Worm (Caenorhabditis elegans): ENCODE measurements around the gene F47G9.4.
"Not testable (repeated sequence)": the region's sequence is repeated elsewhere in the genome, so short reads cannot be mapped to it uniquely, and the experiment has no call there.

Gene F47G9.4

ce11 chrV:11292682-11293081 lies 28.9 kb downstream of the F47G9.4 start:
- TF ChIP-seq hif-1 (tag; optimal IDR thresholded peaks at IDR 0.05) (no peak), aly-2 (tag; optimal IDR thresholded peaks at IDR 0.05) (no peak), dmd-9 (GFP tag; IDR thresholded peaks at IDR 0.05) (no peak), hmg-1.1 (GFP tag; IDR thresholded peaks at IDR 0.05) (no peak), nhr-111 (GFP tag; optimal IDR thresholded peaks at IDR 0.05) (no peak), zfp-3 (GFP tag; conservative IDR thresholded peaks at IDR 0.05) (no peak), duxl-1 (tag; optimal IDR thresholded peaks at IDR 0.05; ENCODE audit: poor library complexity) (no peak), set-16 (GFP tag; IDR thresholded peaks at IDR 0.05) (no peak)

ce11 chrV:11290888-11291287 lies 30.7 kb downstream of the F47G9.4 start, which contains the start of gene C03E10.1:
Gene C03E10.1 (plus strand): TSS chrV:11291188.
- TF ChIP-seq snpc-1.2 (GFP tag; IDR thresholded peaks at IDR 0.05): no peak
- no peak for TF ChIP-seq Y48G9A.11 (GFP tag; IDR thresholded peaks at IDR 0.05)
- no peak for TF ChIP-seq egl-27 (tag; optimal IDR thresholded peaks at IDR 0.05)
- no peak for TF ChIP-seq tag-97 (GFP tag; IDR thresholded peaks at IDR 0.05)
- TF ChIP-seq F44E2.7 (GFP tag; IDR thresholded peaks at IDR 0.05): no peak
- no peak for TF ChIP-seq zag-1 (tag; optimal IDR thresholded peaks at IDR 0.05)
- TF ChIP-seq nhr-237 (tag; optimal IDR thresholded peaks at IDR 0.05): no peak
- TF ChIP-seq fkh-10 (GFP tag; optimal IDR thresholded peaks at IDR 0.05): no peak
- TF ChIP-seq lsy-2 (tag; optimal IDR thresholded peaks at IDR 0.05): no peak
- TF ChIP-seq ZK337.2 (GFP tag; IDR thresholded peaks at IDR 0.05): no peak
- TF ChIP-seq hif-1 (tag; optimal IDR thresholded peaks at IDR 0.05): no peak
- no peak for TF ChIP-seq gei-8 (GFP tag; optimal IDR thresholded peaks at IDR 0.05)
- no peak for TF ChIP-seq aha-1 (tag)

ce11 chrV:11286114-11286513 lies 35.5 kb downstream of the F47G9.4 start, which contains the start of gene C03E10.3:
Gene C03E10.3 (plus strand): TSS chrV:11286414.
- TF ChIP-seq saeg-2 (GFP tag; IDR thresholded peaks at IDR 0.05); ztf-7 (tag; optimal IDR thresholded peaks at IDR 0.05); unc-39 (tag; optimal IDR thresholded peaks at IDR 0.05): not testable (repeated sequence)

- TF ChIP-seq lir-3 (tag; optimal IDR thresholded peaks at IDR 0.05) (no peak), ceh-82 (tag; optimal IDR thresholded peaks at IDR 0.05) (no peak), ztf-11 (tag; optimal IDR thresholded peaks at IDR 0.05) (no peak), nhr-42 (GFP tag; IDR thresholded peaks at IDR 0.05) (no peak), aly-2 (tag; optimal IDR thresholded peaks at IDR 0.05) (no peak), F44E2.7 (GFP tag; IDR thresholded peaks at IDR 0.05) (no peak), F26F4.8 (GFP tag; conservative IDR thresholded peaks at IDR 0.05) (no peak), lin-15B (tag; optimal IDR thresholded peaks at IDR 0.05) (no peak), spr-1 (tag; optimal IDR thresholded peaks at IDR 0.05) (no peak), saeg-2 (GFP tag; IDR thresholded peaks at IDR 0.05) (no peak), fos-1 (tag; optimal IDR thresholded peaks at IDR 0.05) (no peak), daf-16 (GFP tag; optimal IDR thresholded peaks at IDR 0.05) (no peak), daf-16 (tag; optimal IDR thresholded peaks at IDR 0.05) (no peak), ceh-44 (GFP tag; IDR thresholded peaks at IDR 0.05) (no peak), tag-97 (GFP tag; IDR thresholded peaks at IDR 0.05) (no peak), dmd-8 (GFP tag; IDR thresholded peaks at IDR 0.05) (no peak), F10B5.3 (tag; optimal IDR thresholded peaks at IDR 0.05) (no peak), duxl-1 (tag; optimal IDR thresholded peaks at IDR 0.05; ENCODE audit: poor library complexity) (no peak), F49E8.2 (tag; optimal IDR thresholded peaks at IDR 0.05; ENCODE audit: borderline replicate concordance) (no peak)
These were observed 39.3 kb downstream of the F47G9.4 start, which contains the start of gene gly-20 for ce11 chrV:11282272-11282671. Gene gly-20 (plus strand): TSS chrV:11282572.

All from whole organism, L4 larva.